Worm (Caenorhabditis elegans) whole organism, L3 larva: ENCODE measurements around the gene K04A8.20.

Experiments used
- ZK546.5 ChIP-seq: sonication (generic microtip); optimal IDR thresholded peaks from 2 replicates; lab custom pipeline; 2017; ENCODE audit warnings: missing biosample characterization, missing genetic modification characterization
- ama-1 ChIP-seq: fragments of 150-350 bp; optimal IDR thresholded peaks from 2 replicates; lab custom pipeline; 2018
- ceh-9 ChIP-seq: sonication (generic microtip); optimal IDR thresholded peaks from 2 replicates; lab custom pipeline; 2018; ENCODE audit warnings: missing biosample characterization, missing genetic modification characterization
- daf-12 ChIP-seq: fragments of 150-350 bp; optimal IDR thresholded peaks from 2 replicates; lab custom pipeline; 2014; ENCODE audit warnings: missing biosample characterization, missing genetic modification reagents, missing genetic modification characterization
- elt-3 ChIP-seq, 3 experiments: fragments of 150-350 bp in 1 of 3; sonication (generic microtip) in 2 of 3; optimal IDR thresholded peaks; 2 replicates in 2 of 3; 4 replicates in 1 of 3; lab custom pipeline; 2014 to 2017; ENCODE audit warnings: missing biosample characterization in 3 of 3, missing genetic modification characterization in 3 of 3
- lin-15B ChIP-seq: fragments of 150-350 bp; optimal IDR thresholded peaks from 2 replicates; lab custom pipeline; 2014; ENCODE audit warnings: missing biosample characterization, missing genetic modification characterization
- lin-39 ChIP-seq: fragments of 150-350 bp; optimal IDR thresholded peaks from 2 replicates; lab custom pipeline; 2018; ENCODE audit warnings: missing biosample characterization, missing genetic modification reagents, missing genetic modification characterization
- nhr-12 ChIP-seq: fragments of 150-350 bp; optimal IDR thresholded peaks from 2 replicates; lab custom pipeline; 2014; ENCODE audit warnings: missing biosample characterization, missing genetic modification characterization
- nhr-237 ChIP-seq: fragments of 150-350 bp; optimal IDR thresholded peaks from 2 replicates; lab custom pipeline; 2014; ENCODE audit warnings: missing biosample characterization, missing genetic modification characterization
- snpc-4 ChIP-seq: fragments of 150-350 bp; optimal IDR thresholded peaks from 2 replicates; lab custom pipeline; 2014; ENCODE audit warnings: missing biosample characterization, missing genetic modification characterization
- tbx-2 ChIP-seq: sonication (generic microtip); optimal IDR thresholded peaks from 2 replicates; lab custom pipeline; 2016; ENCODE audit warnings: mild to moderate bottlenecking, missing genetic modification characterization, missing compliant biosample characterization
- unc-39 ChIP-seq: sonication (generic microtip); optimal IDR thresholded peaks from 4 replicates; lab custom pipeline; 2017; ENCODE audit warnings: missing biosample characterization, missing genetic modification characterization
- ztf-11 ChIP-seq: fragments of 150-350 bp; optimal IDR thresholded peaks from 2 replicates; lab custom pipeline; 2014; ENCODE audit warnings: missing biosample characterization, missing genetic modification characterization

DNA sequence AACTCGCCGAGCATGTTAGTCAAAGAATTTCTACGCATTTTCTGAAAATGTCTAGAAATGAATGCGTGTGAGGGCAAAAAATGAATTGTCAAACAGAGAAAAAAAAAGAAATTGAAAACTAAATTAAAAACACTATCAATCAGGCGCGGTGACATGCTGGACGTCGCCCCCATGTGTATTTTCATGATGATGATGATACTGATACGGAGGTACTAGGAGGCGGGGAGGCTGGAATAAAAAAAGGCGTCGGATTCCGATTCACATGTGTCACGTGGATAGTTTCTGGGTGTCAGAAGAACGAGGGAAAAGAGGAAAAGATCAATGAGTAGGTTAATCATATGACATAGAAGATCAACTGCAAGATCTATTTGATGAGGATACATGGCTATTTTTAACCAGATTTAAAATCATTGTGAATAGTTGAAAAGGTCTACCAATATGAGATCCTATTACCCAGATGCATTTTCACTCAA is 43.9 kb upstream of the K04A8.20 start, which contains the start of gene W01A11.7:
- no peak for TF ChIP-seq snpc-4 (tag; lab: Kevin White, UChicago)
- no peak for TF ChIP-seq ceh-9
- TF ChIP-seq ZK546.5 (tag; lab: Kevin White, UChicago): no peak
- TF ChIP-seq daf-12 (tag; lab: Kevin White, UChicago): no peak
- TF ChIP-seq lin-39 (tag; lab: Kevin White, UChicago): no peak
- no peak for TF ChIP-seq ama-1 (lab: Kevin White, UChicago)
- TF ChIP-seq lin-15B (tag; lab: Kevin White, UChicago): no peak
- TF ChIP-seq ztf-11 (tag; lab: Kevin White, UChicago): no peak
- TF ChIP-seq nhr-237: no peak
- TF ChIP-seq unc-39: no peak
- no peak for TF ChIP-seq nhr-12
- TF ChIP-seq elt-3 (tag; optimal IDR thresholded peaks at IDR 0.05; lab: Kevin White, UChicago): no peak
- TF ChIP-seq tbx-2 (tag; lab: Kevin White, UChicago): no peak
